Fruit fly (Drosophila melanogaster): ENCODE results near the gene viaf.

viaf gene

dm6 chr3L:12040313-12040924 lies 47.4 kb upstream of the viaf start (continued):
- peak; percentile 51 for TF ChIP-seq Vsx1 (GFP tag; optimal IDR thresholded peaks at IDR 0.05)
- 0 out of 3 replicates have a peak, but pooled peaks have one; percentile 16 for TF ChIP-seq row (GFP tag; IDR thresholded peaks at IDR 0.05)
- TF ChIP-seq CG5953 (GFP tag; IDR thresholded peaks at IDR 0.05): no peak
- TF ChIP-seq Mrtf (GFP tag; IDR thresholded peaks at IDR 0.05): no peak
- no peak for TF ChIP-seq Aef1 (GFP tag; IDR thresholded peaks at IDR 0.05)
- TF ChIP-seq CG13775 (GFP tag; optimal IDR thresholded peaks at IDR 0.05): no peak
- TF ChIP-seq cas (GFP tag; IDR thresholded peaks at IDR 0.05): no peak
- no peak for TF ChIP-seq cad (GFP tag; optimal IDR thresholded peaks at IDR 0.05)
- no peak for TF ChIP-seq CG31365 (tag; optimal IDR thresholded peaks at IDR 0.05)
- no peak for TF ChIP-seq CG6854 (GFP tag; optimal IDR thresholded peaks at IDR 0.05)
- TF ChIP-seq crp (GFP tag; optimal IDR thresholded peaks at IDR 0.05): no peak
- TF ChIP-seq Jarid2 (GFP tag; optimal IDR thresholded peaks at IDR 0.05): no peak
- no peak for TF ChIP-seq CG18764 (GFP tag; optimal IDR thresholded peaks at IDR 0.05)
- no peak for TF ChIP-seq nerfin-2 (GFP tag; IDR thresholded peaks at IDR 0.05; ENCODE audit: partially characterized antibody)
- TF ChIP-seq Elba2 (GFP tag; optimal IDR thresholded peaks at IDR 0.05): no peak
- TF ChIP-seq Mad (GFP tag; optimal IDR thresholded peaks at IDR 0.05): no peak
- TF ChIP-seq stc (GFP tag; IDR thresholded peaks at IDR 0.05): no peak
- TF ChIP-seq Sox100B (GFP tag; optimal IDR thresholded peaks at IDR 0.05): no peak

- TF ChIP-seq cwo (GFP tag; optimal IDR thresholded peaks at IDR 0.05) (peak; percentile 80), nom (GFP tag; optimal IDR thresholded peaks at IDR 0.05) (no peak), abd-A (tag; optimal IDR thresholded peaks at IDR 0.05) (peak; percentile 42), CG34376 (GFP tag; optimal IDR thresholded peaks at IDR 0.05) (peak; percentile 77), sug (tag; optimal IDR thresholded peaks at IDR 0.05) (peak; percentile 55), CG13894 (tag; optimal IDR thresholded peaks at IDR 0.05) (peak; percentile 26), CG6175 (GFP tag; IDR thresholded peaks at IDR 0.05) (0 out of 3 replicates have a peak, but pooled peaks have one; percentile 12), Ets65A (GFP tag) (no peak), CG15601 (tag; optimal IDR thresholded peaks at IDR 0.05) (peak; percentile 64), CG8281 (tag; optimal IDR thresholded peaks at IDR 0.05) (no peak), CG2199 (GFP tag; IDR thresholded peaks at IDR 0.05) (0 out of 3 replicates have a peak, but pooled peaks have one; percentile 46), CG15269 (tag; optimal IDR thresholded peaks at IDR 0.05) (peak; percentile 25), gsb-n (tag; optimal IDR thresholded peaks at IDR 0.05) (peak; percentile 23)
Observed at dm6 chr3L:12039084-12039483, 46.1 kb upstream of the viaf start.

dm6 chr3L:12037449-12038163 lies 44.6 kb upstream of the viaf start:
- no peak for TF ChIP-seq CrebB (tag; optimal IDR thresholded peaks at IDR 0.05)
- TF ChIP-seq dm (GFP tag; optimal IDR thresholded peaks at IDR 0.05): no peak
- TF ChIP-seq CG8281 (tag; optimal IDR thresholded peaks at IDR 0.05): no peak
- peak; percentile 22 for TF ChIP-seq CG8944 (GFP tag; optimal IDR thresholded peaks at IDR 0.05)
- TF ChIP-seq caup (GFP tag; optimal IDR thresholded peaks at IDR 0.05; ENCODE audit: severe bottlenecking): no peak
- no peak; the same call in 1 of the 2 replicates for TF ChIP-seq Ravus (GFP tag; IDR thresholded peaks at IDR 0.05)
- no peak for TF ChIP-seq gce (GFP tag; IDR thresholded peaks at IDR 0.05)
- no peak for TF ChIP-seq salm (tag; optimal IDR thresholded peaks at IDR 0.05)
- TF ChIP-seq CG15514 (GFP tag; optimal IDR thresholded peaks at IDR 0.05): no peak
- TF ChIP-seq kah (GFP tag; optimal IDR thresholded peaks at IDR 0.05): no peak
- no peak for TF ChIP-seq CG13424 (tag; optimal IDR thresholded peaks at IDR 0.05)
- TF ChIP-seq Chrac-16 (GFP tag; optimal IDR thresholded peaks at IDR 0.05): peak; percentile 5
- no peak for TF ChIP-seq Hr78 (GFP tag; optimal IDR thresholded peaks at IDR 0.05)
- peak; percentile 18 to 46 for TF ChIP-seq chif (GFP tag; optimal IDR thresholded peaks at IDR 0.05)
- TF ChIP-seq gt (GFP tag; IDR thresholded peaks at IDR 0.05): 0 out of 2 replicates have a peak, but pooled peaks have one; percentile 43
- no peak for TF ChIP-seq Bdp1 (GFP tag; optimal IDR thresholded peaks at IDR 0.05)
- peak; percentile 48 for TF ChIP-seq twi (tag; optimal IDR thresholded peaks at IDR 0.05)

Measured in whole organism, embryonic.